Worm (Caenorhabditis elegans) whole organism, mixed stage, embryonic: Measurements from ENCODE around the gene K06A9.3.

Source experiments
- ces-1 ChIP-seq: fragments of 150-350 bp; optimal IDR thresholded peaks from 2 replicates; lab custom pipeline; 2014; ENCODE audit warnings: missing biosample characterization, missing genetic modification reagents, missing genetic modification characterization
- elt-3 ChIP-seq: fragments of 150-350 bp; optimal IDR thresholded peaks from 2 replicates; lab custom pipeline; 2014; ENCODE audit warnings: missing biosample characterization, missing genetic modification characterization
- lin-13 ChIP-seq: fragments of 150-350 bp; optimal IDR thresholded peaks from 2 replicates; lab custom pipeline; 2014; ENCODE audit warnings: missing biosample characterization, missing genetic modification characterization
- lsy-2 ChIP-seq: fragments of 150-350 bp; optimal IDR thresholded peaks from 2 replicates; lab custom pipeline; 2014; ENCODE audit warnings: missing biosample characterization, missing genetic modification characterization
- mls-2 ChIP-seq: sonication (generic microtip); optimal IDR thresholded peaks from 2 replicates; lab custom pipeline; 2016; ENCODE audit warnings: mild to moderate bottlenecking, missing genetic modification characterization, moderate library complexity, missing compliant biosample characterization
- nhr-2 ChIP-seq: fragments of 150-350 bp; optimal IDR thresholded peaks from 2 replicates; lab custom pipeline; 2014; ENCODE audit warnings: missing biosample characterization, missing genetic modification characterization
- nhr-237 ChIP-seq: fragments of 150-350 bp; optimal IDR thresholded peaks from 2 replicates; lab custom pipeline; 2014; ENCODE audit warnings: missing biosample characterization, missing genetic modification characterization
- nhr-28 ChIP-seq: fragments of 150-350 bp; optimal IDR thresholded peaks from 2 replicates; lab custom pipeline; 2014; ENCODE audit warnings: missing biosample characterization, missing genetic modification characterization
- pha-4 ChIP-seq: fragments of 150-350 bp; optimal IDR thresholded peaks from 2 replicates; lab custom pipeline; 2018; ENCODE audit warnings: missing biosample characterization, missing genetic modification reagents, missing genetic modification characterization
- snpc-4 ChIP-seq: fragments of 150-350 bp; optimal IDR thresholded peaks from 2 replicates; lab custom pipeline; 2014; ENCODE audit warnings: missing biosample characterization, missing genetic modification characterization
- unc-39 ChIP-seq: fragments of 150-350 bp; optimal IDR thresholded peaks from 2 replicates; lab custom pipeline; 2014; ENCODE audit warnings: missing biosample characterization, missing genetic modification characterization
- ztf-11 ChIP-seq: fragments of 150-350 bp; optimal IDR thresholded peaks from 2 replicates; lab custom pipeline; 2014; ENCODE audit warnings: missing biosample characterization, missing genetic modification characterization

DNA sequence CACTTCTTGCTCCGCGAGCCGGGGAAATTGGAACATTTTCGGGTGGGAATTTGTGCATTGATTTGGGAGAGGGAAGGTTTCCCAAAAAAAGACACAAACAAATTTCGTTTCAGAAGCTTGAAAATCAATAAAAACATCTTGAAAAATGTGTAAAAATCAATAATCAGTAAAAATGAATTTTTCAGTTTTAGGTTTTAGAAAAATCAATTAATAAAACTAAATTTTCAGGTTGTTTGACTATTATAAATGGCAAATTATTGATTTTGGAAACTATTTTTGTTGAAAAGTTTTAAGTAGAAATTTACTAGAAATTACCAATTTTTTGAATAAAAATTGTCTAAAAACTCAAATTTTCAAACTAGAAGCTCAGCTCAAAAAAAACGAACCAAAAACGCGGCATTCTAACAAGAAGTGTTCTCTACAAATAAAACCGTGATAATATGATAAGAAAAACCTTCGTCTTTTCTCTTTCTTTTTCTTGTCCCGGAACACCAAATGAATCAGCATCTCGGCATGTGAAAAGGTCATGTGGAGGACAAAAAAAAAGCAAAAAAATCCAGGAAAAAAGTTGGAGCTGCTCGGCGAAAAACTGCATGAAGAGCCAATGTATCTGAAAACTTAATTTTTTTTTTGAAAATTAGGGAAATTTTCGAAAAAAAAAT is 9.5 kb downstream of the K06A9.3 start:
- TF ChIP-seq nhr-28 (tag; lab: Kevin White, UChicago) (no peak), ztf-11 (no peak), elt-3 (tag; lab: Kevin White, UChicago) (no peak), pha-4 (tag; lab: Kevin White, UChicago) (no peak), nhr-2 (no peak), nhr-237 (tag; lab: Kevin White, UChicago) (no peak), lin-13 (tag; lab: Kevin White, UChicago) (no peak), unc-39 (tag; lab: Kevin White, UChicago) (no peak), lsy-2 (no peak), ces-1 (GFP tag; lab: Kevin White, UChicago) (no peak), snpc-4 (tag; lab: Kevin White, UChicago) (no peak), mls-2 (tag; lab: Kevin White, UChicago) (no peak)
